Fruit fly (Drosophila melanogaster): ENCODE results near the gene Osi5.

Osi5 gene

dm6 chr3R:6203000-6203399 lies 24.3 kb upstream of the Osi5 start (continued):
- TF ChIP-seq CG10543 (GFP tag; optimal IDR thresholded peaks at IDR 0.05) (peak; percentile 4), CG12071 (GFP tag; optimal IDR thresholded peaks at IDR 0.05) (peak; percentile 44), sr (GFP tag; IDR thresholded peaks at IDR 0.05) (no peak), trem (tag; optimal IDR thresholded peaks at IDR 0.05) (no peak), Hr39 (optimal IDR thresholded peaks at IDR 0.05) (no peak), Dip2 (GFP tag; IDR thresholded peaks at IDR 0.05) (no peak), cad (GFP tag; optimal IDR thresholded peaks at IDR 0.05) (no peak), D19B (GFP tag; optimal IDR thresholded peaks at IDR 0.05) (no peak), CG6765 (GFP tag; optimal IDR thresholded peaks at IDR 0.05) (no peak), sens (GFP tag) (peak; percentile 46), CG8924 (tag; optimal IDR thresholded peaks at IDR 0.05) (no peak), CG3163 (GFP tag; optimal IDR thresholded peaks at IDR 0.05) (no peak), bab2 (GFP tag; optimal IDR thresholded peaks at IDR 0.05) (no peak), bigmax (GFP tag; optimal IDR thresholded peaks at IDR 0.05) (no peak), HmgZ (tag; optimal IDR thresholded peaks at IDR 0.05) (no peak), dmrt99B (tag; optimal IDR thresholded peaks at IDR 0.05) (peak; percentile 14), Bgb (GFP tag; IDR thresholded peaks at IDR 0.05; ENCODE audit: partially characterized antibody) (no peak), CG4820 (GFP tag; optimal IDR thresholded peaks at IDR 0.05) (no peak), tna (GFP tag; IDR thresholded peaks at IDR 0.05; ENCODE audit: partially characterized antibody) (no peak), CG7745 (tag; optimal IDR thresholded peaks at IDR 0.05) (no peak), CoRest (tag; optimal IDR thresholded peaks at IDR 0.05) (no peak), gfzf (GFP tag; optimal IDR thresholded peaks at IDR 0.05) (no peak), aop (GFP tag; IDR thresholded peaks at IDR 0.05) (no peak), CG4617 (GFP tag; optimal IDR thresholded peaks at IDR 0.05; ENCODE audit: borderline replicate concordance) (no peak), MBD-R2 (GFP tag; IDR thresholded peaks at IDR 0.05) (no peak), CG3407 (GFP tag; optimal IDR thresholded peaks at IDR 0.05) (peak; percentile 31), Jarid2 (GFP tag; optimal IDR thresholded peaks at IDR 0.05) (no peak), sna (GFP tag; IDR thresholded peaks at IDR 0.05; ENCODE audit: partially characterized antibody) (no peak), ATbp (GFP tag; optimal IDR thresholded peaks at IDR 0.05) (peak; percentile 69), peb (GFP tag; IDR thresholded peaks at IDR 0.05) (no peak), chif (GFP tag; optimal IDR thresholded peaks at IDR 0.05) (no peak), CG11247 (GFP tag; IDR thresholded peaks at IDR 0.05) (no peak), CG30020 (tag; optimal IDR thresholded peaks at IDR 0.05) (no peak), en (GFP tag; optimal IDR thresholded peaks at IDR 0.05) (no peak), CG17359 (tag; optimal IDR thresholded peaks at IDR 0.05) (peak; percentile 26), Tbp (GFP tag; optimal IDR thresholded peaks at IDR 0.05) (no peak), CG10147 (GFP tag; optimal IDR thresholded peaks at IDR 0.05) (no peak), CG4730 (GFP tag; IDR thresholded peaks at IDR 0.05) (no peak), cg (GFP tag; optimal IDR thresholded peaks at IDR 0.05) (no peak), CG17802 (tag; optimal IDR thresholded peaks at IDR 0.05) (no peak), sob (GFP tag; IDR thresholded peaks at IDR 0.05) (no peak), toy (GFP tag; IDR thresholded peaks at IDR 0.05) (no peak), CG12769 (tag; optimal IDR thresholded peaks at IDR 0.05) (peak; percentile 52), TFAM (GFP tag; optimal IDR thresholded peaks at IDR 0.05) (no peak), HLH3B (GFP tag; IDR thresholded peaks at IDR 0.05) (no peak), wek (GFP tag; optimal IDR thresholded peaks at IDR 0.05) (peak; percentile 11), CG14050 (GFP tag; IDR thresholded peaks at IDR 0.05) (no peak), CHES-1-like (GFP tag; optimal IDR thresholded peaks at IDR 0.05) (no peak), zf30C (GFP tag; optimal IDR thresholded peaks at IDR 0.05) (no peak), CG10274 (GFP tag; optimal IDR thresholded peaks at IDR 0.05) (no peak), Side (GFP tag; optimal IDR thresholded peaks at IDR 0.05) (no peak), Dbx (GFP tag; IDR thresholded peaks at IDR 0.05) (no peak)

All from whole organism, embryonic.